Worm (Caenorhabditis elegans) whole organism, L4 larva: ENCODE data around the gene cyp-14A3.

Experiments
- F10B5.3 ChIP-seq: sonication (generic microtip); optimal IDR thresholded peaks from 2 replicates; lab custom pipeline; 2016; ENCODE audit warnings: mild to moderate bottlenecking, missing genetic modification characterization, missing compliant biosample characterization
- F44E2.7 ChIP-seq: fragments of 200-800 bp; sonication (Bioruptor generic); IDR thresholded peaks from 2 replicates; pipeline ENCODE4 v2.1.2; 2022; ENCODE audit warnings: missing genetic modification characterization, missing compliant biosample characterization
- F49E8.2 ChIP-seq: sonication (generic microtip); optimal IDR thresholded peaks from 2 replicates; lab custom pipeline; 2016; ENCODE audit warnings: missing compliant biosample characterization, mild to moderate bottlenecking, missing genetic modification characterization, borderline replicate concordance
- T20F7.1 ChIP-seq: fragments of 200-800 bp; sonication (Bioruptor generic); optimal IDR thresholded peaks from 2 replicates; lab custom pipeline; 2018; ENCODE audit warnings: mild to moderate bottlenecking, missing genetic modification characterization, missing compliant biosample characterization
- Y105C5A.15 ChIP-seq: fragments of 200-800 bp; sonication (Bioruptor generic); IDR thresholded peaks from 2 replicates; pipeline ENCODE4 v1.3.6; 2022; ENCODE audit warnings: missing genetic modification characterization, missing compliant biosample characterization
- Y75B8A.6 ChIP-seq: fragments of 200-800 bp; sonication (Bioruptor generic); IDR thresholded peaks from 2 replicates; pipeline ENCODE4 v1.3.6; 2022; ENCODE audit warnings: missing genetic modification reagents, missing genetic modification characterization, missing compliant biosample characterization
- ZK337.2 ChIP-seq: fragments of 200-800 bp; sonication (Bioruptor generic); IDR thresholded peaks from 2 replicates; pipeline ENCODE4 v1.3.6; 2022; ENCODE audit warnings: missing genetic modification reagents, missing genetic modification characterization, missing compliant biosample characterization
- aly-2 ChIP-seq: sonication (generic microtip); optimal IDR thresholded peaks from 2 replicates; lab custom pipeline; 2018; ENCODE audit warnings: missing biosample characterization, missing genetic modification characterization
- arid-1 ChIP-seq: fragments of 200-800 bp; sonication (Bioruptor generic); conservative IDR thresholded peaks from 2 replicates; pipeline ENCODE4 v1.3.6; 2022; ENCODE audit warnings: missing genetic modification reagents, missing genetic modification characterization, missing compliant biosample characterization
- attf-4 ChIP-seq: sonication (generic microtip); optimal IDR thresholded peaks from 3 replicates; lab custom pipeline; 2017; ENCODE audit warnings: missing biosample characterization, missing genetic modification characterization
- ceh-32 ChIP-seq: sonication (generic microtip); optimal IDR thresholded peaks from 2 replicates; lab custom pipeline; 2016; ENCODE audit warnings: mild to moderate bottlenecking, missing genetic modification characterization, missing compliant biosample characterization; ENCODE audit not compliant: poor library complexity
- ceh-62 ChIP-seq: sonication (generic microtip); optimal IDR thresholded peaks from 2 replicates; lab custom pipeline; 2017; ENCODE audit warnings: missing biosample characterization, missing genetic modification characterization
- ceh-82 ChIP-seq: sonication (generic microtip); optimal IDR thresholded peaks from 2 replicates; lab custom pipeline; 2017; ENCODE audit warnings: missing biosample characterization, missing genetic modification characterization
- dpl-1 ChIP-seq: fragments of 150-350 bp; optimal IDR thresholded peaks from 2 replicates; lab custom pipeline; 2014; ENCODE audit warnings: missing biosample characterization, missing genetic modification reagents, missing genetic modification characterization
- dve-1 ChIP-seq: sonication (generic microtip); optimal IDR thresholded peaks from 2 replicates; lab custom pipeline; 2017; ENCODE audit warnings: antibody characterized with exemption, mild to moderate bottlenecking, missing genetic modification characterization, missing compliant biosample characterization; ENCODE audit not compliant: insufficient read depth
- egl-43 ChIP-seq: fragments of 200-800 bp; sonication (Bioruptor generic); IDR thresholded peaks from 2 replicates; pipeline ENCODE4 v1.3.6; 2022; ENCODE audit warnings: missing genetic modification reagents, missing genetic modification characterization, missing compliant biosample characterization
- hif-1 ChIP-seq, 2 experiments: sonication (generic microtip); optimal IDR thresholded peaks; 2 replicates each; lab custom pipeline; 2016 to 2017; ENCODE audit warnings: missing compliant biosample characterization in 2 of 2, missing genetic modification characterization in 2 of 2, missing genetic modification reagents in 2 of 2, missing genotype in 2 of 2, mild to moderate bottlenecking in 1 of 2
- hmg-1.1 ChIP-seq: fragments of 200-800 bp; sonication (Bioruptor generic); IDR thresholded peaks from 2 replicates; pipeline ENCODE4 v1.3.6; 2022; ENCODE audit warnings: missing genetic modification reagents, missing genetic modification characterization, missing compliant biosample characterization
- lin-1 ChIP-seq: fragments of 200-800 bp; sonication (Bioruptor generic); IDR thresholded peaks from 2 replicates; pipeline ENCODE4 v1.3.6; 2022; ENCODE audit warnings: missing genetic modification reagents, missing genetic modification characterization, missing compliant biosample characterization
- lin-29 ChIP-seq: fragments of 200-800 bp; sonication (Bioruptor generic); IDR thresholded peaks from 2 replicates; pipeline ENCODE4 v1.3.6; 2022; ENCODE audit warnings: missing genetic modification reagents, missing genetic modification characterization, missing compliant biosample characterization
- lin-38 ChIP-seq: fragments of 200-800 bp; sonication (Bioruptor generic); IDR thresholded peaks from 2 replicates; pipeline ENCODE4 v1.3.6; 2022; ENCODE audit warnings: missing genetic modification reagents, missing genetic modification characterization, missing compliant biosample characterization
- lsy-2 ChIP-seq, 2 experiments: fragments of 150-350 bp in 1 of 2; sonication (generic microtip) in 1 of 2; optimal IDR thresholded peaks; 2 replicates each; lab custom pipeline; 2014 to 2017; ENCODE audit warnings: missing biosample characterization in 2 of 2, missing genetic modification characterization in 2 of 2
- madf-5 ChIP-seq, 2 experiments: fragments of 200-800 bp; sonication (Bioruptor generic); IDR thresholded peaks; 2 replicates each; pipeline ENCODE4 v1.3.6; 2022; ENCODE audit warnings: missing compliant biosample characterization in 2 of 2, missing genetic modification characterization in 2 of 2
- madf-9 ChIP-seq: fragments of 200-800 bp; sonication (Bioruptor generic); conservative IDR thresholded peaks from 2 replicates; pipeline ENCODE4 v1.3.6; 2022; ENCODE audit warnings: missing genetic modification reagents, missing genetic modification characterization, missing compliant biosample characterization
- mep-1 ChIP-seq: fragments of 150-350 bp; sonication (generic microtip); optimal IDR thresholded peaks from 3 replicates; lab custom pipeline; 2014; ENCODE audit warnings: missing biosample characterization, missing genetic modification characterization
- mxl-3 ChIP-seq: fragments of 200-800 bp; sonication (Bioruptor generic); optimal IDR thresholded peaks from 2 replicates; lab custom pipeline; 2018; ENCODE audit warnings: mild to moderate bottlenecking, missing genetic modification characterization, missing compliant biosample characterization
- nhr-28 ChIP-seq: fragments of 150-350 bp; optimal IDR thresholded peaks from 2 replicates; lab custom pipeline; 2014; ENCODE audit warnings: missing biosample characterization, missing genetic modification characterization
- nhr-6 ChIP-seq: fragments of 150-350 bp; optimal IDR thresholded peaks from 2 replicates; lab custom pipeline; 2014; ENCODE audit warnings: missing biosample characterization, missing genetic modification characterization
- nhr-77 ChIP-seq: fragments of 150-350 bp; optimal IDR thresholded peaks from 2 replicates; lab custom pipeline; 2014; ENCODE audit warnings: missing biosample characterization, missing genetic modification characterization
- skn-1 ChIP-seq: fragments of 150-350 bp; optimal IDR thresholded peaks from 2 replicates; lab custom pipeline; 2014; ENCODE audit warnings: missing biosample characterization, missing genetic modification characterization
- snpc-4 ChIP-seq: fragments of 150-350 bp; optimal IDR thresholded peaks from 2 replicates; lab custom pipeline; 2014; ENCODE audit warnings: missing biosample characterization, missing genetic modification characterization
- spr-1 ChIP-seq: sonication (generic microtip); optimal IDR thresholded peaks from 2 replicates; lab custom pipeline; 2016; ENCODE audit warnings: mild to moderate bottlenecking, missing genetic modification characterization, missing compliant biosample characterization
- spr-3 ChIP-seq: fragments of 200-800 bp; sonication (Bioruptor generic); optimal IDR thresholded peaks from 2 replicates; lab custom pipeline; 2018; ENCODE audit warnings: mild to moderate bottlenecking, missing genetic modification characterization, missing compliant biosample characterization
- unc-130 ChIP-seq: sonication (generic microtip); optimal IDR thresholded peaks from 2 replicates; lab custom pipeline; 2016; ENCODE audit warnings: missing genetic modification reagents, missing genetic modification characterization, missing compliant biosample characterization
- vab-7 ChIP-seq: fragments of 200-800 bp; sonication (Bioruptor generic); IDR thresholded peaks from 2 replicates; pipeline ENCODE4 v1.3.6; 2022; ENCODE audit warnings: missing genetic modification reagents, missing genetic modification characterization, missing compliant biosample characterization
- zag-1 ChIP-seq: fragments of 150-350 bp; optimal IDR thresholded peaks from 2 replicates; lab custom pipeline; 2014; ENCODE audit warnings: missing biosample characterization, missing genetic modification characterization
- zfp-2 ChIP-seq: sonication (generic microtip); optimal IDR thresholded peaks from 2 replicates; lab custom pipeline; 2016; ENCODE audit warnings: mild to moderate bottlenecking, missing genetic modification characterization, missing compliant biosample characterization
- zip-2 ChIP-seq: fragments of 150-350 bp; optimal IDR thresholded peaks from 2 replicates; lab custom pipeline; 2014; ENCODE audit warnings: missing biosample characterization, missing genetic modification characterization
- ztf-7 ChIP-seq: fragments of 150-350 bp; optimal IDR thresholded peaks from 2 replicates; lab custom pipeline; 2014; ENCODE audit warnings: missing biosample characterization, missing genetic modification characterization

The cyp-14A3 gene

ce11 chrX:13242231-13242630 is 31.8 kb downstream of the cyp-14A3 start, which contains the start of gene K08H2.5:
K08H2.5 (minus strand) TSS chrX:13242331.
- no peak for TF ChIP-seq hmg-1.1 (GFP tag; lab: Robert Waterston, UW)
- TF ChIP-seq zip-2 (tag; lab: Kevin White, UChicago) = no peak
- TF ChIP-seq aly-2 (tag; lab: Kevin White, UChicago) = no peak
- no peak for TF ChIP-seq lin-29 (GFP tag; lab: Robert Waterston, UW)
- TF ChIP-seq F49E8.2 (tag; lab: Kevin White, UChicago) = no peak

- TF ChIP-seq ztf-7 (tag; lab: Kevin White, UChicago) (no peak), lin-1 (no peak), unc-130 (GFP tag; lab: Kevin White, UChicago) (no peak), skn-1 (tag; lab: Kevin White, UChicago) (no peak), ceh-32 (tag; lab: Kevin White, UChicago) (no peak), attf-4 (tag; lab: Kevin White, UChicago) (no peak), F10B5.3 (tag; lab: Kevin White, UChicago) (no peak), arid-1 (GFP tag; lab: Robert Waterston, UW) (no peak), Y105C5A.15 (GFP tag; lab: Robert Waterston, UW) (no peak), nhr-77 (no peak), madf-9 (no peak), ceh-82 (tag; lab: Kevin White, UChicago) (no peak), vab-7 (GFP tag; lab: Robert Waterston, UW) (no peak), madf-5 (GFP tag; IDR thresholded peaks at IDR 0.05; lab: Robert Waterston, UW) (no peak), hif-1 (tag; optimal IDR thresholded peaks at IDR 0.05; lab: Kevin White, UChicago) (no peak), ceh-62 (tag; lab: Kevin White, UChicago) (no peak), T20F7.1 (GFP tag; lab: Kevin White, UChicago) (no peak), mxl-3 (GFP tag; lab: Kevin White, UChicago) (no peak), egl-43 (GFP tag; lab: Robert Waterston, UW) (no peak), spr-1 (tag; lab: Kevin White, UChicago) (no peak)
Observed at ce11 chrX:13238197-13238596, 35.8 kb downstream of the cyp-14A3 start, which contains the start of gene K08H2.4. K08H2.4 (plus strand) TSS chrX:13238497.

ce11 chrX:13237102-13237501 is 36.9 kb downstream of the cyp-14A3 start, which contains the start of gene K08H2.3:
K08H2.3 (plus strand) TSS chrX:13237402.
- no peak for TF ChIP-seq lsy-2 (tag; optimal IDR thresholded peaks at IDR 0.05; lab: Kevin White, UChicago)
- TF ChIP-seq nhr-6 (tag; lab: Kevin White, UChicago) = no peak
- no peak for TF ChIP-seq spr-1 (tag; lab: Kevin White, UChicago)
- TF ChIP-seq zag-1 = no peak
- TF ChIP-seq lin-38 (GFP tag; lab: Robert Waterston, UW) = no peak
- TF ChIP-seq zfp-2 (tag; lab: Kevin White, UChicago) = no peak
- no peak for TF ChIP-seq mep-1 (tag; lab: Kevin White, UChicago)
- no peak for TF ChIP-seq snpc-4 (tag; lab: Kevin White, UChicago)
- TF ChIP-seq dve-1 (tag; lab: Kevin White, UChicago) = no peak
- no peak for TF ChIP-seq Y75B8A.6 (GFP tag; lab: Robert Waterston, UW)
- TF ChIP-seq ZK337.2 (GFP tag; lab: Robert Waterston, UW) = no peak
- TF ChIP-seq F10B5.3 (tag; lab: Kevin White, UChicago) = no peak
- no peak for TF ChIP-seq nhr-28
- no peak for TF ChIP-seq hif-1 (tag; optimal IDR thresholded peaks at IDR 0.05; lab: Kevin White, UChicago)
- no peak for TF ChIP-seq dpl-1
- TF ChIP-seq F44E2.7 (GFP tag; lab: Robert Waterston, UW) = no peak
- no peak for TF ChIP-seq spr-3
